Fruit fly (Drosophila melanogaster): Measurements from ENCODE around the gene CG13484.

- no peak for TF ChIP-seq h (optimal IDR thresholded peaks at IDR 0.05)
- no peak for TF ChIP-seq ttk (optimal IDR thresholded peaks at IDR 0.05)
- TF ChIP-seq Myc (optimal IDR thresholded peaks at IDR 0.05): no peak
- no peak for TF ChIP-seq insv (optimal IDR thresholded peaks at IDR 0.05)
Measured at dm6 chr3L:14089516-14089915, 36.6 kb upstream of the CG13484 start.
